Fruit fly (Drosophila melanogaster) whole organism, adult: ENCODE results near the gene Chd64.

Experiments
- Crg-1 ChIP-seq: fragments of 200-800 bp; sonication (Bioruptor generic); optimal IDR thresholded peaks from 2 replicates; lab custom pipeline; 2016; ENCODE audit warnings: missing biosample characterization, missing genetic modification characterization
- bab1 ChIP-seq: fragments of 200-800 bp; sonication (Bioruptor generic); optimal IDR thresholded peaks from 3 replicates; lab custom pipeline; 2019; ENCODE audit warnings: missing biosample characterization, mild to moderate bottlenecking, missing genetic modification characterization, moderate library complexity
- toe ChIP-seq: fragments of 200-800 bp; sonication (Bioruptor generic); optimal IDR thresholded peaks from 2 replicates; lab custom pipeline; 2016; ENCODE audit warnings: missing biosample characterization, missing genetic modification characterization

dm6 chr3L:4069069-4069468, 53.1 kb downstream of the Chd64 start, which contains the start of gene CG32259:
- no peak for TF ChIP-seq bab1 (GFP tag; lab: Kevin White, UChicago)
- TF ChIP-seq toe (GFP tag; lab: Kevin White, UChicago): no peak
- TF ChIP-seq Crg-1 (GFP tag; lab: Kevin White, UChicago): no peak
